Worm (Caenorhabditis elegans) whole organism, L4 larva: ENCODE data around the gene C52B9.10.
A peak's percentile ranks its signal among the peaks of the same experiment; 100 is the strongest.

ENCODE experiments used
- F37D6.2 ChIP-seq: sonication (generic microtip); optimal IDR thresholded peaks from 2 replicates; lab custom pipeline; 2016; ENCODE audit warnings: mild to moderate bottlenecking, missing genetic modification characterization, missing compliant biosample characterization
- T20F7.1 ChIP-seq: fragments of 200-800 bp; sonication (Bioruptor generic); optimal IDR thresholded peaks from 2 replicates; lab custom pipeline; 2018; ENCODE audit warnings: mild to moderate bottlenecking, missing genetic modification characterization, missing compliant biosample characterization
- T26A8.4 ChIP-seq: fragments of 200-800 bp; sonication (Bioruptor generic); IDR thresholded peaks from 2 replicates; pipeline ENCODE4 v1.3.6; 2022; ENCODE audit warnings: missing genetic modification characterization, missing compliant biosample characterization
- aha-1 ChIP-seq: fragments of 150-350 bp; peaks from one replicate; lab custom pipeline; 2014; ENCODE audit warnings: missing biosample characterization, missing genetic modification characterization
- ceh-20 ChIP-seq: fragments of 200-800 bp; sonication (Bioruptor generic); IDR thresholded peaks from 2 replicates; pipeline ENCODE4 v1.3.6; 2022; ENCODE audit warnings: missing genetic modification reagents, missing genetic modification characterization, missing compliant biosample characterization
- ctbp-1 ChIP-seq: fragments of 200-800 bp; sonication (Bioruptor generic); IDR thresholded peaks from 2 replicates; pipeline ENCODE4 v1.3.6; 2022; ENCODE audit warnings: missing genetic modification reagents, missing genetic modification characterization, missing compliant biosample characterization
- daf-16 ChIP-seq, 3 experiments: sonication (generic microtip); optimal IDR thresholded peaks; 2 replicates each; lab custom pipeline; 2016 to 2017; ENCODE audit warnings: missing genetic modification characterization in 3 of 3, missing genetic modification reagents in 3 of 3, mild to moderate bottlenecking in 2 of 3, missing compliant biosample characterization in 2 of 3, missing biosample characterization in 1 of 3, moderate library complexity in 1 of 3
- daf-8 ChIP-seq: fragments of 200-800 bp; sonication (Bioruptor generic); IDR thresholded peaks from 2 replicates; pipeline ENCODE4 v1.3.6; 2022; ENCODE audit warnings: missing genetic modification characterization, missing compliant biosample characterization
- dmd-6 ChIP-seq: fragments of 200-800 bp; sonication (Bioruptor generic); IDR thresholded peaks from 2 replicates; pipeline ENCODE4 v1.3.6; 2022; ENCODE audit warnings: missing genetic modification reagents, missing genetic modification characterization, missing compliant biosample characterization
- dpl-1 ChIP-seq: fragments of 150-350 bp; optimal IDR thresholded peaks from 2 replicates; lab custom pipeline; 2014; ENCODE audit warnings: missing biosample characterization, missing genetic modification reagents, missing genetic modification characterization
- duxl-1 ChIP-seq: sonication (generic microtip); optimal IDR thresholded peaks from 2 replicates; lab custom pipeline; 2016; ENCODE audit warnings: mild to moderate bottlenecking, missing genetic modification characterization, moderate library complexity, missing compliant biosample characterization; ENCODE audit not compliant: poor library complexity
- dve-1 ChIP-seq: sonication (generic microtip); optimal IDR thresholded peaks from 2 replicates; lab custom pipeline; 2017; ENCODE audit warnings: antibody characterized with exemption, mild to moderate bottlenecking, missing genetic modification characterization, missing compliant biosample characterization; ENCODE audit not compliant: insufficient read depth
- egl-27 ChIP-seq: sonication (generic microtip); optimal IDR thresholded peaks from 3 replicates; lab custom pipeline; 2017; ENCODE audit warnings: missing biosample characterization, missing genetic modification reagents, missing genetic modification characterization
- fkh-10 ChIP-seq: fragments of 150-350 bp; optimal IDR thresholded peaks from 2 replicates; lab custom pipeline; 2014; ENCODE audit warnings: missing biosample characterization, missing genetic modification reagents, missing genetic modification characterization
- hif-1 ChIP-seq, 2 experiments: sonication (generic microtip); optimal IDR thresholded peaks; 2 replicates each; lab custom pipeline; 2016 to 2017; ENCODE audit warnings: missing compliant biosample characterization in 2 of 2, missing genetic modification characterization in 2 of 2, missing genetic modification reagents in 2 of 2, missing genotype in 2 of 2, mild to moderate bottlenecking in 1 of 2
- hlh-11 ChIP-seq: fragments of 200-800 bp; sonication (Bioruptor generic); optimal IDR thresholded peaks from 2 replicates; lab custom pipeline; 2018; ENCODE audit warnings: mild to moderate bottlenecking, missing genetic modification characterization, missing compliant biosample characterization
- hmg-1.1 ChIP-seq: fragments of 200-800 bp; sonication (Bioruptor generic); IDR thresholded peaks from 2 replicates; pipeline ENCODE4 v1.3.6; 2022; ENCODE audit warnings: missing genetic modification reagents, missing genetic modification characterization, missing compliant biosample characterization
- lir-3 ChIP-seq: sonication (generic microtip); optimal IDR thresholded peaks from 2 replicates; lab custom pipeline; 2016; ENCODE audit warnings: mild to moderate bottlenecking, missing genetic modification characterization, missing compliant biosample characterization
- mep-1 ChIP-seq: fragments of 150-350 bp; sonication (generic microtip); optimal IDR thresholded peaks from 3 replicates; lab custom pipeline; 2014; ENCODE audit warnings: missing biosample characterization, missing genetic modification characterization
- mes-2 ChIP-seq: sonication (generic microtip); optimal IDR thresholded peaks from 2 replicates; lab custom pipeline; 2016; ENCODE audit warnings: missing genotype, mild to moderate bottlenecking, missing genetic modification characterization, missing compliant biosample characterization; ENCODE audit not compliant: poor library complexity, severe bottlenecking
- mxl-2 ChIP-seq: fragments of 200-800 bp; sonication (Bioruptor generic); conservative IDR thresholded peaks from 2 replicates; pipeline ENCODE4 v1.3.6; 2022; ENCODE audit warnings: missing genetic modification reagents, missing genetic modification characterization, missing compliant biosample characterization
- mxl-3 ChIP-seq: fragments of 200-800 bp; sonication (Bioruptor generic); optimal IDR thresholded peaks from 2 replicates; lab custom pipeline; 2018; ENCODE audit warnings: mild to moderate bottlenecking, missing genetic modification characterization, missing compliant biosample characterization
- nhr-25 ChIP-seq: sonication (generic microtip); optimal IDR thresholded peaks from 2 replicates; lab custom pipeline; 2017; ENCODE audit warnings: missing genetic modification characterization, mild to moderate bottlenecking, missing compliant biosample characterization, antibody characterized with exemption, moderate library complexity, borderline replicate concordance; ENCODE audit not compliant: insufficient read depth
- nhr-28 ChIP-seq: fragments of 150-350 bp; optimal IDR thresholded peaks from 2 replicates; lab custom pipeline; 2014; ENCODE audit warnings: missing biosample characterization, missing genetic modification characterization
- php-3 ChIP-seq: fragments of 200-800 bp; sonication (Bioruptor generic); IDR thresholded peaks from 2 replicates; pipeline ENCODE4 v1.3.6; 2022; ENCODE audit warnings: missing genetic modification reagents, missing genetic modification characterization, missing compliant biosample characterization
- rbr-2 ChIP-seq: sonication (generic microtip); optimal IDR thresholded peaks from 2 replicates; lab custom pipeline; 2016; ENCODE audit warnings: missing genotype, missing genetic modification characterization, missing compliant biosample characterization
- sdz-12 ChIP-seq: fragments of 200-800 bp; sonication (Bioruptor generic); optimal IDR thresholded peaks from 2 replicates; lab custom pipeline; 2018; ENCODE audit warnings: mild to moderate bottlenecking, missing genetic modification characterization, missing compliant biosample characterization
- spr-1 ChIP-seq: sonication (generic microtip); optimal IDR thresholded peaks from 2 replicates; lab custom pipeline; 2016; ENCODE audit warnings: mild to moderate bottlenecking, missing genetic modification characterization, missing compliant biosample characterization
- tag-97 ChIP-seq: fragments of 200-800 bp; sonication (Bioruptor generic); IDR thresholded peaks from 2 replicates; pipeline ENCODE4 v1.3.6; 2022; ENCODE audit warnings: missing genetic modification characterization, missing compliant biosample characterization
- unc-62 ChIP-seq, 3 experiments: fragments of 150-350 bp in 1 of 3; sonication (generic microtip); optimal IDR thresholded peaks in 2 of 3; peaks in 1 of 3; 1 replicate in 1 of 3; 2 replicates in 2 of 3; lab custom pipeline; 2014 to 2017; ENCODE audit warnings: missing biosample characterization in 3 of 3, missing genetic modification characterization in 3 of 3, missing genetic modification reagents in 3 of 3, missing genotype in 1 of 3
- zip-2 ChIP-seq: fragments of 150-350 bp; optimal IDR thresholded peaks from 2 replicates; lab custom pipeline; 2014; ENCODE audit warnings: missing biosample characterization, missing genetic modification characterization

C52B9.10 gene

DNA sequence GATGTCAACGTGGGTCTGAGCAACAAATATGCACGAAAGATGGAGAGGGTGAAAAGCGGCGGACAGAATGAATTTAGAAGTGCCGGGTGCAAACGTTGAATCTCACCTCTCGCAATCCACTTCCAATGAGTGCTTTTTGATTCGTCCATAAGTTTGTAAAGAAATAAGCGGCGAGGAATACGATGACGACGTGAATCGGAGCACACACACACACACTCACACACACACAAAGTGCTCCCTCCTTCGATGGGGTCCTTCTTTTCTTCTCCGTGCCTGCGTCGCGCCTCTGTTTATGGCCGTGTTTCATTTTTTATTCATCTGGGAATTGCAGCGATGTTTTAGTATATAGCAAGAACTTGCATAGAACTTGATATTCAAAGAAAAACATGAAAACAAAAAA is 23.7 kb downstream of the C52B9.10 start, which contains the start of gene paf-2:
Gene paf-2 (minus strand): TSS at position 290 of the 400 bp plus-strand sequence.
- TF ChIP-seq lir-3 (tag; lab: Kevin White, UChicago) = no peak
- no peak for TF ChIP-seq F37D6.2 (tag; lab: Kevin White, UChicago)
- TF ChIP-seq unc-62 (GFP tag; optimal IDR thresholded peaks at IDR 0.05 in 1 of 2; lab: Kevin White, UChicago) = peak in 1 of 2 experiments; percentile 68
- TF ChIP-seq unc-62 (tag; optimal IDR thresholded peaks at IDR 0.05; lab: Kevin White, UChicago) = no peak
- TF ChIP-seq T26A8.4 (GFP tag; lab: Robert Waterston, UW) = no peak
- TF ChIP-seq aha-1 (tag; lab: Kevin White, UChicago) = peak; percentile 13
- peak; percentile 22 for TF ChIP-seq mep-1
- peak in 1 of 2 experiments; percentile 1 for TF ChIP-seq hif-1 (tag; optimal IDR thresholded peaks at IDR 0.05; lab: Kevin White, UChicago)
- 0 out of 2 replicates have a peak, but pooled peaks have one; percentile 24 for TF ChIP-seq ctbp-1 (GFP tag; lab: Robert Waterston, UW)

DNA sequence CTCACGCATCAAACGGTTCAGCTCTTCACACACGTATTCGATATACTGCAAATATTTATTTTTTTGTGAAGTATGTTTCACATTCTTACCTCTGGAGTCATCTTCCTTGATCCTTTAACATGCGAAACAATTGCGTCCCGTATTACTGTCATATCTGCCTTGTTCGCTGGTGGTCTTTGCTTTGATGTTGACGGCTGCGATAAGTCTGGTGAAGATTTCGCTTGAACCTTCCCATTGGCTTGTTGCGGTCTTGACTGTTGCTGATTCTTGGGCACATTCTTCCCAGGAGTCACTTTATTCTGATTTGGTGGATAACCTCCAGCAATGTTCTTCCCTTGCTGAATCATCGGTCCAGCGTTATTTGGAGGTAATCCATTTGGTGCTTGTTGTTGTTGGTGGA is 29.5 kb downstream of the C52B9.10 start:
- TF ChIP-seq egl-27 (no peak), unc-62 (GFP tag; optimal IDR thresholded peaks at IDR 0.05 in 1 of 2; lab: Kevin White, UChicago) (peak in 1 of 2 experiments; percentile 91), unc-62 (tag; optimal IDR thresholded peaks at IDR 0.05; lab: Kevin White, UChicago) (no peak)

DNA sequence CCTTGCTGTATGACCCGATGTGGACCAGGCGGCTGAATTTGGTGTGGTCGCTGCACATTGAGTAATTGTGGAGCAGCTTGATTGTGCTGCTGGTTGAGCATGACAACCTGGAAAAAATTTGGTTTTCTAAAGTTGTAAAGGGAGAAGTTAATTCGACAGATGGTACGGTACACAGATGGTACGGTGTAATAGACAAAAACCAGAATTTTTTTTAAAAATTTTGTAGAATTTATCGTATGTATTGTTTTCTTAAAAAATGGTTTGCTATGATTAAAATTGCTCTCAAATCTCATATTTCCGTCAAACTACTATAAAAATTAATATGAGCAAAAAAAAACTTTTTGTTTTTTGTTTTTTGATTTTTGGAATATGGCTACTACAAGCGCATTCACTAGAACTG is 33.1 kb downstream of the C52B9.10 start, which contains the start of gene pqn-15:
Gene pqn-15 (minus strand): TSS at position 101 of the 400 bp plus-strand sequence.
- TF ChIP-seq mxl-2 (GFP tag; lab: Robert Waterston, UW) = no peak
- TF ChIP-seq T20F7.1 (GFP tag; lab: Kevin White, UChicago) = no peak
- TF ChIP-seq php-3 (GFP tag; lab: Robert Waterston, UW) = no peak
- no peak for TF ChIP-seq duxl-1 (tag; lab: Kevin White, UChicago)
- TF ChIP-seq nhr-25 (tag; lab: Kevin White, UChicago) = no peak
- TF ChIP-seq tag-97 (GFP tag; lab: Robert Waterston, UW) = no peak
- no peak for TF ChIP-seq spr-1 (tag; lab: Kevin White, UChicago)
- no peak for TF ChIP-seq hlh-11 (tag; lab: Kevin White, UChicago)

DNA sequence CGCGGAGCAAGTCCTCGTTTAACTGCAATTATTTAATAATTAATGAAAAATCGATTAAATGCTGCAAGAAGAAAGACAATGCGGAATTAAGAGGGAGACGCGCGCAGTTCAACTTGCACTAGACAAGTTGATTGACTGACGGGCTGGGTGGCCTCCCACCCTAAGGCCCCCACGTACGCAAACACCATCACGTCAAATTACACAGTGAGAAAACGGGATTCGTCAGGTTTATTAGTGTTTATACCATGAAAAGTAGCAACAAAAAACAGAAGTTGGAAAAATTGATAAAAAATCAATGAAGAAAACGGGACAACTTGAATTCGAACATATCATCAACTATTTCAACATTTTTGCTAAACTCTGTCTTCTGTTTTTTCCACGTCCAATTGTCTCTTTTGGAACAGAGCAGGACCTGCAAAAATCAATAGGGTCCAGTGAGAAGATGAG is 33.9 kb downstream of the C52B9.10 start:
- TF ChIP-seq daf-8 (no peak), mep-1 (peak; percentile 62), mes-2 (tag; lab: Kevin White, UChicago) (no peak), dmd-6 (peak; percentile 44; the same call in 1 of the 2 replicates), hmg-1.1 (GFP tag; lab: Robert Waterston, UW) (peak; percentile 65), rbr-2 (tag; lab: Kevin White, UChicago) (peak; percentile 37), sdz-12 (GFP tag; lab: Kevin White, UChicago) (no peak), nhr-25 (tag; lab: Kevin White, UChicago) (no peak), dpl-1 (GFP tag; lab: Kevin White, UChicago) (peak; percentile 39), daf-16 (GFP tag; optimal IDR thresholded peaks at IDR 0.05; lab: Kevin White, UChicago) (no peak), daf-16 (tag; optimal IDR thresholded peaks at IDR 0.05; lab: Kevin White, UChicago) (peak; percentile 67), zip-2 (tag; lab: Kevin White, UChicago) (no peak), aha-1 (tag; lab: Kevin White, UChicago) (peak; percentile 43), nhr-28 (tag; lab: Kevin White, UChicago) (peak; percentile 52), ctbp-1 (GFP tag; lab: Robert Waterston, UW) (0 out of 2 replicates have a peak, but pooled peaks have one; percentile 8), fkh-10 (GFP tag; lab: Kevin White, UChicago) (no peak), dve-1 (tag; lab: Kevin White, UChicago) (no peak), ceh-20 (GFP tag; lab: Robert Waterston, UW) (peak; percentile 34; the same call in 1 of the 2 replicates), mxl-3 (GFP tag; lab: Kevin White, UChicago) (peak; percentile 28)
